Worm (Caenorhabditis elegans) whole organism, L4/young adult: Measurements from ENCODE around the gene F56D6.12.
"Not testable (repeated sequence)": the region's sequence is repeated elsewhere in the genome, so short reads cannot be mapped to it uniquely, and the experiment has no call there.

Experiments used
- W03F9.2 ChIP-seq: fragments of 150-350 bp; optimal IDR thresholded peaks from 2 replicates; lab custom pipeline; 2014; ENCODE audit warnings: missing biosample characterization, missing genetic modification characterization
- dao-5 ChIP-seq: sonication (generic microtip); optimal IDR thresholded peaks from 2 replicates; lab custom pipeline; 2016; ENCODE audit warnings: missing genotype, missing genetic modification characterization, moderate library complexity, missing compliant biosample characterization

DNA sequence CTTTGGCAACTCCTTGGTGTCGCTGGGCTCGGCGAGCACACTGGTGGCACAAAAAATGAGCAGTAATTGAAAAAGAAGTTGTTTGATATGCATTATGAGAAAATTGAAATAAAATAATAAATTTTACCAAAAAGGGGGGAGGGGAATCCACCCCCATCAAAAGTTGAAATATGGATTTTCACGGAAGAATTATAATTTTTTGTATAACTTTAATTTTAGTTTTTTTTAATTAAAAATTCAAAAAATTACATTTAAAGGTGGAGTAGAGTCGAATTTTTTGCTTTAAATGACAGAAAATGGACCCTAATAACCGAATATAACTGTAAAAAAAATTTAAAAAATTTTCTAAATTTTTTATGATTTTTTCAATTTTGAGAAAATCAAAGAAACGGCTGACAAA, 3.9 kb downstream of the F56D6.12 start, which contains the start of gene F56D6.18:
- not testable (repeated sequence) for TF ChIP-seq W03F9.2, dao-5 (tag; lab: Kevin White, UChicago)
